Worm (Caenorhabditis elegans): ENCODE data around the gene K01A2.6.

DNA sequence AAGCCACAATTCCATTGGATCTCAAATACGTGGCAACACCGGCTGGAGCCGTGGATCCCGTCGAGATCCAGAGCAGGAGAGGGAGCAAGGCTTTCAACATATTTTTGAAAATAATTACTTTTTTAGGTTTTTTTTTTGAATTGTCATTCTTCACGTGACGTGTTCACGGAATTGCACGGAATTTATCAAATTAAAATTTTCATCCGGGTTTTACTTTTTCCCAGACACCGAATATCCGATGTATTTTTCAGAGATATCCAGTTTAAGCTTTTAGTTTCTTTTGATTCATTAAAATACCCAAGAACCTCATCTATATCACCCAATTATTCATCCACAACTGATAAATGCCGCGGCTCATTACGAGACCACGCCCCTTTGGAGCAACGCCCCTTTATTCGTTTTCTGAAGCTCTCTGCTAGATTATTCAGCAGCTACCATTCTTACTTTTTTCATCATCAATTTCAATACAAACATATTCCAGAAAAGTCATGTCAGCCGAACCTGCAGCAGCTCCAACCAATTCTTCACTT is 2.8 kb upstream of the K01A2.6 start, which contains the start of the genes clec-117 and B0432.1:
- TF ChIP-seq flt-1 (GFP tag; IDR thresholded peaks at IDR 0.05) = no peak
- TF ChIP-seq cog-1 (tag; optimal IDR thresholded peaks at IDR 0.05) = no peak
- no peak for TF ChIP-seq ztf-23 (GFP tag; IDR thresholded peaks at IDR 0.05)
- no peak for TF ChIP-seq tab-1 (GFP tag; IDR thresholded peaks at IDR 0.05)
- no peak for TF ChIP-seq T22C8.4 (GFP tag; IDR thresholded peaks at IDR 0.05)
- TF ChIP-seq ztf-29 (GFP tag; IDR thresholded peaks at IDR 0.05) = no peak
- TF ChIP-seq med-1 (GFP tag; optimal IDR thresholded peaks at IDR 0.05; ENCODE audit: insufficient read depth) = no peak
- no peak for TF ChIP-seq klf-2 (GFP tag; conservative IDR thresholded peaks at IDR 0.05)

All from whole organism, midembryonic.